Worm (Caenorhabditis elegans) whole organism, L4 larva: Measurements from ENCODE around the gene Y58A7A.3.
A peak's percentile ranks its signal among the peaks of the same experiment; 100 is the strongest.

Source experiments
- F37D6.2 ChIP-seq: sonication (generic microtip); optimal IDR thresholded peaks from 2 replicates; lab custom pipeline; 2016; ENCODE audit warnings: mild to moderate bottlenecking, missing genetic modification characterization, missing compliant biosample characterization
- F49E8.2 ChIP-seq: sonication (generic microtip); optimal IDR thresholded peaks from 2 replicates; lab custom pipeline; 2016; ENCODE audit warnings: missing compliant biosample characterization, mild to moderate bottlenecking, missing genetic modification characterization, borderline replicate concordance
- R02D3.7 ChIP-seq: fragments of 150-350 bp; sonication (generic microtip); optimal IDR thresholded peaks from 3 replicates; lab custom pipeline; 2014; ENCODE audit warnings: missing biosample characterization, missing genetic modification characterization
- T20F7.1 ChIP-seq: fragments of 200-800 bp; sonication (Bioruptor generic); optimal IDR thresholded peaks from 2 replicates; lab custom pipeline; 2018; ENCODE audit warnings: mild to moderate bottlenecking, missing genetic modification characterization, missing compliant biosample characterization
- ZK546.5 ChIP-seq, 2 experiments: sonication (generic microtip); optimal IDR thresholded peaks; 2 replicates each; lab custom pipeline; 2017; ENCODE audit warnings: missing biosample characterization in 2 of 2, missing genetic modification characterization in 2 of 2
- attf-4 ChIP-seq: sonication (generic microtip); optimal IDR thresholded peaks from 3 replicates; lab custom pipeline; 2017; ENCODE audit warnings: missing biosample characterization, missing genetic modification characterization
- ceh-20 ChIP-seq: fragments of 200-800 bp; sonication (Bioruptor generic); IDR thresholded peaks from 2 replicates; pipeline ENCODE4 v1.3.6; 2022; ENCODE audit warnings: missing genetic modification reagents, missing genetic modification characterization, missing compliant biosample characterization
- ceh-32 ChIP-seq: sonication (generic microtip); optimal IDR thresholded peaks from 2 replicates; lab custom pipeline; 2016; ENCODE audit warnings: mild to moderate bottlenecking, missing genetic modification characterization, missing compliant biosample characterization; ENCODE audit not compliant: poor library complexity
- ceh-44 ChIP-seq: fragments of 200-800 bp; sonication (Bioruptor generic); IDR thresholded peaks from 2 replicates; pipeline ENCODE4 v1.3.6; 2022; ENCODE audit warnings: missing genetic modification reagents, missing genetic modification characterization, missing compliant biosample characterization
- ces-1 ChIP-seq: fragments of 150-350 bp; sonication (generic microtip); optimal IDR thresholded peaks from 4 replicates; lab custom pipeline; 2014; ENCODE audit warnings: missing biosample characterization, missing genetic modification reagents, missing genetic modification characterization
- daf-12 ChIP-seq: fragments of 150-350 bp; optimal IDR thresholded peaks from 2 replicates; lab custom pipeline; 2014; ENCODE audit warnings: missing biosample characterization, missing genetic modification reagents, missing genetic modification characterization
- daf-8 ChIP-seq: fragments of 200-800 bp; sonication (Bioruptor generic); IDR thresholded peaks from 2 replicates; pipeline ENCODE4 v1.3.6; 2022; ENCODE audit warnings: missing genetic modification characterization, missing compliant biosample characterization
- duxl-1 ChIP-seq: sonication (generic microtip); optimal IDR thresholded peaks from 2 replicates; lab custom pipeline; 2016; ENCODE audit warnings: mild to moderate bottlenecking, missing genetic modification characterization, moderate library complexity, missing compliant biosample characterization; ENCODE audit not compliant: poor library complexity
- egl-27 ChIP-seq: sonication (generic microtip); optimal IDR thresholded peaks from 3 replicates; lab custom pipeline; 2017; ENCODE audit warnings: missing biosample characterization, missing genetic modification reagents, missing genetic modification characterization
- egl-43 ChIP-seq: fragments of 200-800 bp; sonication (Bioruptor generic); IDR thresholded peaks from 2 replicates; pipeline ENCODE4 v1.3.6; 2022; ENCODE audit warnings: missing genetic modification reagents, missing genetic modification characterization, missing compliant biosample characterization
- fkh-10 ChIP-seq: fragments of 150-350 bp; optimal IDR thresholded peaks from 2 replicates; lab custom pipeline; 2014; ENCODE audit warnings: missing biosample characterization, missing genetic modification reagents, missing genetic modification characterization
- hif-1 ChIP-seq, 2 experiments: sonication (generic microtip); optimal IDR thresholded peaks; 2 replicates each; lab custom pipeline; 2016 to 2017; ENCODE audit warnings: missing compliant biosample characterization in 2 of 2, missing genetic modification characterization in 2 of 2, missing genetic modification reagents in 2 of 2, missing genotype in 2 of 2, mild to moderate bottlenecking in 1 of 2
- hlh-30 ChIP-seq: sonication (generic microtip); optimal IDR thresholded peaks from 2 replicates; lab custom pipeline; 2017; ENCODE audit warnings: antibody characterized with exemption, mild to moderate bottlenecking, missing genetic modification characterization, missing compliant biosample characterization; ENCODE audit not compliant: insufficient read depth
- lin-38 ChIP-seq: fragments of 200-800 bp; sonication (Bioruptor generic); IDR thresholded peaks from 2 replicates; pipeline ENCODE4 v1.3.6; 2022; ENCODE audit warnings: missing genetic modification reagents, missing genetic modification characterization, missing compliant biosample characterization
- lir-3 ChIP-seq: sonication (generic microtip); optimal IDR thresholded peaks from 2 replicates; lab custom pipeline; 2016; ENCODE audit warnings: mild to moderate bottlenecking, missing genetic modification characterization, missing compliant biosample characterization
- madf-9 ChIP-seq: fragments of 200-800 bp; sonication (Bioruptor generic); conservative IDR thresholded peaks from 2 replicates; pipeline ENCODE4 v1.3.6; 2022; ENCODE audit warnings: missing genetic modification reagents, missing genetic modification characterization, missing compliant biosample characterization
- mxl-2 ChIP-seq: fragments of 200-800 bp; sonication (Bioruptor generic); conservative IDR thresholded peaks from 2 replicates; pipeline ENCODE4 v1.3.6; 2022; ENCODE audit warnings: missing genetic modification reagents, missing genetic modification characterization, missing compliant biosample characterization
- nhr-10 ChIP-seq: fragments of 150-350 bp; optimal IDR thresholded peaks from 2 replicates; lab custom pipeline; 2014; ENCODE audit warnings: missing biosample characterization, missing genetic modification characterization
- nhr-11 ChIP-seq: fragments of 150-350 bp; optimal IDR thresholded peaks from 2 replicates; lab custom pipeline; 2014; ENCODE audit warnings: missing biosample characterization, missing genetic modification characterization
- nhr-25 ChIP-seq: sonication (generic microtip); optimal IDR thresholded peaks from 2 replicates; lab custom pipeline; 2017; ENCODE audit warnings: missing genetic modification characterization, mild to moderate bottlenecking, missing compliant biosample characterization, antibody characterized with exemption, moderate library complexity, borderline replicate concordance; ENCODE audit not compliant: insufficient read depth
- nhr-28 ChIP-seq: fragments of 150-350 bp; optimal IDR thresholded peaks from 2 replicates; lab custom pipeline; 2014; ENCODE audit warnings: missing biosample characterization, missing genetic modification characterization
- nhr-48 ChIP-seq: sonication (generic microtip); optimal IDR thresholded peaks from 2 replicates; lab custom pipeline; 2016; ENCODE audit warnings: mild to moderate bottlenecking, missing genetic modification characterization, missing compliant biosample characterization
- nhr-76 ChIP-seq: fragments of 150-350 bp; optimal IDR thresholded peaks from 2 replicates; lab custom pipeline; 2014; ENCODE audit warnings: missing biosample characterization, missing genetic modification characterization
- php-3 ChIP-seq: fragments of 200-800 bp; sonication (Bioruptor generic); IDR thresholded peaks from 2 replicates; pipeline ENCODE4 v1.3.6; 2022; ENCODE audit warnings: missing genetic modification reagents, missing genetic modification characterization, missing compliant biosample characterization
- sdz-12 ChIP-seq: fragments of 200-800 bp; sonication (Bioruptor generic); optimal IDR thresholded peaks from 2 replicates; lab custom pipeline; 2018; ENCODE audit warnings: mild to moderate bottlenecking, missing genetic modification characterization, missing compliant biosample characterization
- set-16 ChIP-seq: fragments of 200-800 bp; sonication (Bioruptor generic); IDR thresholded peaks from 2 replicates; pipeline ENCODE4 v1.3.6; 2022; ENCODE audit warnings: missing genetic modification reagents, missing genetic modification characterization, missing compliant biosample characterization
- snpc-1.2 ChIP-seq: fragments of 200-800 bp; sonication (Bioruptor generic); IDR thresholded peaks from 2 replicates; pipeline ENCODE4 v1.3.6; 2022; ENCODE audit warnings: missing genetic modification reagents, missing genetic modification characterization, missing compliant biosample characterization
- spr-1 ChIP-seq: sonication (generic microtip); optimal IDR thresholded peaks from 2 replicates; lab custom pipeline; 2016; ENCODE audit warnings: mild to moderate bottlenecking, missing genetic modification characterization, missing compliant biosample characterization
- tag-97 ChIP-seq: fragments of 200-800 bp; sonication (Bioruptor generic); IDR thresholded peaks from 2 replicates; pipeline ENCODE4 v1.3.6; 2022; ENCODE audit warnings: missing genetic modification characterization, missing compliant biosample characterization
- unc-62 ChIP-seq, 3 experiments: fragments of 150-350 bp in 1 of 3; sonication (generic microtip); optimal IDR thresholded peaks in 2 of 3; peaks in 1 of 3; 1 replicate in 1 of 3; 2 replicates in 2 of 3; lab custom pipeline; 2014 to 2017; ENCODE audit warnings: missing biosample characterization in 3 of 3, missing genetic modification characterization in 3 of 3, missing genetic modification reagents in 3 of 3, missing genotype in 1 of 3
- vab-7 ChIP-seq: fragments of 200-800 bp; sonication (Bioruptor generic); IDR thresholded peaks from 2 replicates; pipeline ENCODE4 v1.3.6; 2022; ENCODE audit warnings: missing genetic modification reagents, missing genetic modification characterization, missing compliant biosample characterization
- zag-1 ChIP-seq: fragments of 150-350 bp; optimal IDR thresholded peaks from 2 replicates; lab custom pipeline; 2014; ENCODE audit warnings: missing biosample characterization, missing genetic modification characterization
- zfp-3 ChIP-seq: fragments of 200-800 bp; sonication (Bioruptor generic); conservative IDR thresholded peaks from 2 replicates; pipeline ENCODE4 v1.3.6; 2022; ENCODE audit warnings: missing genetic modification reagents, missing genetic modification characterization, missing compliant biosample characterization
- zip-11 ChIP-seq: fragments of 200-800 bp; sonication (Bioruptor generic); IDR thresholded peaks from 2 replicates; pipeline ENCODE4 v1.3.6; 2022; ENCODE audit warnings: missing genetic modification characterization, missing compliant biosample characterization
- zip-2 ChIP-seq: fragments of 150-350 bp; optimal IDR thresholded peaks from 2 replicates; lab custom pipeline; 2014; ENCODE audit warnings: missing biosample characterization, missing genetic modification characterization
- ztf-7 ChIP-seq: fragments of 150-350 bp; optimal IDR thresholded peaks from 2 replicates; lab custom pipeline; 2014; ENCODE audit warnings: missing biosample characterization, missing genetic modification characterization

The Y58A7A.3 gene

ce11 chrV:5038449-5038848, 42.3 kb downstream of the Y58A7A.3 start:
- peak in 1 of 2 experiments; percentile 81 for TF ChIP-seq unc-62 (GFP tag; optimal IDR thresholded peaks at IDR 0.05 in 1 of 2; lab: Kevin White, UChicago)
- TF ChIP-seq unc-62 (tag; optimal IDR thresholded peaks at IDR 0.05; lab: Kevin White, UChicago): no peak
- TF ChIP-seq zip-2 (tag; lab: Kevin White, UChicago): no peak

- no peak for TF ChIP-seq tag-97 (GFP tag; lab: Robert Waterston, UW)
- TF ChIP-seq duxl-1 (tag; lab: Kevin White, UChicago): no peak
- TF ChIP-seq vab-7 (GFP tag; lab: Robert Waterston, UW): no peak
- TF ChIP-seq ZK546.5 (tag; optimal IDR thresholded peaks at IDR 0.05; lab: Kevin White, UChicago): no peak
- TF ChIP-seq unc-62 (GFP tag; optimal IDR thresholded peaks at IDR 0.05 in 1 of 2; lab: Kevin White, UChicago): no peak
- no peak for TF ChIP-seq unc-62 (tag; optimal IDR thresholded peaks at IDR 0.05; lab: Kevin White, UChicago)
Measured at ce11 chrV:5036364-5036763, 44.3 kb downstream of the Y58A7A.3 start, which contains the start of gene K11D12.7. K11D12.7 (minus strand) TSS chrV:5036464.

DNA sequence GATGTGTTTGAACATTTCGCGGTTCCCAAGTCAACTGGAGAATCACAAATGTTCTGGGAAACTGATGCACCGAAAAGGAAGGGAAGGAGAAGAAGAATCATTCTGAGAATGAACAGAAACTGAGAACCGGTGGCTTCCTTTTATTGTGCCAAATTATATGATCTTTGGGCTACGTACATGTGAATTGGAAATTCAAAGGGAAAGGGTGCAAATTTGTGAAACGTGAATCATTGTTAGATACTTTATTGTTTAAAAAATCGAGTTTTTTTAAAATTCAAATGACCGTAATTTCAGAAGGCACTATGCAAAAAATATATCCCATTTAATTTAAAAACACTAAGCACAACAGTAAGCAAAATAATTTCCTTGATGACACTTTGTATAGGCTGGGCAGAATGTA, 45.6 kb downstream of the Y58A7A.3 start, which contains the start of gene K11D12.6:
Gene K11D12.6 (minus strand): TSS at position 101 of the 400 bp plus-strand sequence.
- TF ChIP-seq mxl-2 (GFP tag; lab: Robert Waterston, UW): no peak
- no peak for TF ChIP-seq fkh-10 (GFP tag; lab: Kevin White, UChicago)
- TF ChIP-seq zip-11 (GFP tag; lab: Robert Waterston, UW): no peak

ce11 chrV:5033099-5033498, 47.6 kb downstream of the Y58A7A.3 start, which contains the start of gene K11D12.13:
K11D12.13 (plus strand) TSS chrV:5033399.
- TF ChIP-seq sdz-12 (GFP tag; lab: Kevin White, UChicago) (no peak), hif-1 (tag; optimal IDR thresholded peaks at IDR 0.05; lab: Kevin White, UChicago) (peak in 1 of 2 experiments; percentile 6)

DNA sequence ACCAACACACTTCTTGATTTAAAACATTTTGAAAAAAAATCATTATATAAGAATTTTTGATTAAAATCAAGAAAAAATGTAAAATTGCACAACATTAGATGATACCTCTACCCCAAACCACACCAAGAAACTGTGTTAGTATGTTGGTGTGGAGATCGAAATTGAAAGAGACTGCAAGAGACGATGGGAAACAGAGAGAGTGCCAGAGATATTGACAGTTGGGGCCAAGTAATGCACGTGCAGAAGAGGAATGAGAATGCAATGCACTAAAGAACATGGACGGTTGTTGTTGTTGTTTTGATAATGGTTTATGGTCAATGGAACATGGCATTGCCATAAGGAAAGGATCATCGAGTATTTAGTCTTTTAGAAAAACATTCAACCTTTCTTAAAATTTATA, 48.5 kb downstream of the Y58A7A.3 start:
- TF ChIP-seq hlh-30: peak; percentile 60
- TF ChIP-seq zip-11 (GFP tag; lab: Robert Waterston, UW): no peak
- TF ChIP-seq R02D3.7 (tag; lab: Kevin White, UChicago): no peak
- no peak for TF ChIP-seq egl-43 (GFP tag; lab: Robert Waterston, UW)
- no peak for TF ChIP-seq madf-9 (GFP tag; lab: Robert Waterston, UW)
- TF ChIP-seq snpc-1.2 (GFP tag; lab: Robert Waterston, UW): no peak
- no peak for TF ChIP-seq fkh-10 (GFP tag; lab: Kevin White, UChicago)
- no peak for TF ChIP-seq nhr-25 (tag; lab: Kevin White, UChicago)
- peak; percentile 14 for TF ChIP-seq nhr-48 (tag; lab: Kevin White, UChicago)
- no peak for TF ChIP-seq ces-1
- TF ChIP-seq F49E8.2 (tag; lab: Kevin White, UChicago): no peak
- no peak for TF ChIP-seq tag-97 (GFP tag; lab: Robert Waterston, UW)
- TF ChIP-seq php-3: no peak
- TF ChIP-seq ztf-7 (tag; lab: Kevin White, UChicago): no peak
- peak; percentile 17 for TF ChIP-seq T20F7.1
- no peak for TF ChIP-seq ceh-32 (tag; lab: Kevin White, UChicago)
- TF ChIP-seq attf-4 (tag; lab: Kevin White, UChicago): no peak
- no peak for TF ChIP-seq ZK546.5 (tag; optimal IDR thresholded peaks at IDR 0.05; lab: Kevin White, UChicago)
- no peak for TF ChIP-seq lir-3 (tag; lab: Kevin White, UChicago)
- no peak for TF ChIP-seq set-16 (GFP tag; lab: Robert Waterston, UW)
- TF ChIP-seq nhr-28 (tag; lab: Kevin White, UChicago): peak; percentile 21
- no peak for TF ChIP-seq F37D6.2
- no peak for TF ChIP-seq ceh-44 (GFP tag; lab: Robert Waterston, UW)
- no peak for TF ChIP-seq spr-1
- no peak for TF ChIP-seq egl-27 (tag; lab: Kevin White, UChicago)
- no peak for TF ChIP-seq lin-38 (GFP tag; lab: Robert Waterston, UW)
- no peak for TF ChIP-seq zag-1 (tag; lab: Kevin White, UChicago)
- TF ChIP-seq nhr-76 (tag; lab: Kevin White, UChicago): no peak
- TF ChIP-seq mxl-2 (GFP tag; lab: Robert Waterston, UW): no peak
- TF ChIP-seq daf-12 (tag; lab: Kevin White, UChicago): no peak
- no peak for TF ChIP-seq ceh-20 (GFP tag; lab: Robert Waterston, UW)
- TF ChIP-seq zfp-3: no peak
- no peak for TF ChIP-seq daf-8 (GFP tag; lab: Robert Waterston, UW)
- TF ChIP-seq nhr-11 (tag; lab: Kevin White, UChicago): peak; percentile 45
- TF ChIP-seq vab-7 (GFP tag; lab: Robert Waterston, UW): no peak
- no peak for TF ChIP-seq nhr-10
